Worm (Caenorhabditis elegans): ENCODE results near the gene pde-4.

DNA sequence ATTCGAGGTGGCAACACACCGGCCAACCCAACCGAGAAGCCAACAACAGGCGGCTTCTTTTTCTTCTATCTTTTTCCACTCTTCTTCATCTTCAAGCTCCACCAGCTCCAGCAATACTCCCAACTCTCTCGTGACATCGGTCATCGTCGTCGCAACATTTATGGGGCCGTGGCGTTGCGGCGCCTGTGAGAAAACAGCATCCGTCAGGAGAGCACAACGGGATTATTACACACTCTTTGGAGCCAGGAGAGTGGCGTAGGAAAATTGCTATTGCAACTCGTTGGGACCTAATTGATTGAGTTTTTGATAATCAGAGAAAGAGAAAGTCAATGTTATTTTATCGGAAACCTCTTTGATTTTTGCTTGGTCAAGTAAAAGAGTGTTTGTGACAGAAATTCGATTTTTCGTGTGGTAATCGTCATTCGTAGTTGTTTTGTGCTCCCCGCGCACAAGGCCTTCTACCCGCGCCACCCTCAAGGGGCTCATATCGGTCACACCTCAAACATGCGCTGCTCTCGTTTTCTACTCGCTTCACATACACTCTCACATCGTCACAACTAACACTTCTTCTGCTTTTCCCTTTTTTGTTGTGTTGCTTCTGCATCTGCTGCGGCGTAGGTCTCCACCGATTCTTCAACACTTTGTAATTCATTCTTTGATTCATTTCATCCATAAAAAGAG is 10.7 kb downstream of the pde-4 start:
- TF ChIP-seq ham-2 (GFP tag; optimal IDR thresholded peaks at IDR 0.05) (no peak), ztf-11 (tag; optimal IDR thresholded peaks at IDR 0.05) (no peak), mep-1 (tag; optimal IDR thresholded peaks at IDR 0.05) (no peak), tbx-8 (GFP tag; optimal IDR thresholded peaks at IDR 0.05) (no peak), hlh-1 (tag; optimal IDR thresholded peaks at IDR 0.05) (peak; percentile 63), mls-2 (tag; optimal IDR thresholded peaks at IDR 0.05) (no peak)

Measured in whole organism, mixed stage, embryonic.